Worm (Caenorhabditis elegans): ENCODE results near the gene nas-22.
A peak's percentile ranks its signal among the peaks of the same experiment; 100 is the strongest.
"Not testable (repeated sequence)": the region's sequence is repeated elsewhere in the genome, so short reads cannot be mapped to it uniquely, and the experiment has no call there.

Gene nas-22

DNA sequence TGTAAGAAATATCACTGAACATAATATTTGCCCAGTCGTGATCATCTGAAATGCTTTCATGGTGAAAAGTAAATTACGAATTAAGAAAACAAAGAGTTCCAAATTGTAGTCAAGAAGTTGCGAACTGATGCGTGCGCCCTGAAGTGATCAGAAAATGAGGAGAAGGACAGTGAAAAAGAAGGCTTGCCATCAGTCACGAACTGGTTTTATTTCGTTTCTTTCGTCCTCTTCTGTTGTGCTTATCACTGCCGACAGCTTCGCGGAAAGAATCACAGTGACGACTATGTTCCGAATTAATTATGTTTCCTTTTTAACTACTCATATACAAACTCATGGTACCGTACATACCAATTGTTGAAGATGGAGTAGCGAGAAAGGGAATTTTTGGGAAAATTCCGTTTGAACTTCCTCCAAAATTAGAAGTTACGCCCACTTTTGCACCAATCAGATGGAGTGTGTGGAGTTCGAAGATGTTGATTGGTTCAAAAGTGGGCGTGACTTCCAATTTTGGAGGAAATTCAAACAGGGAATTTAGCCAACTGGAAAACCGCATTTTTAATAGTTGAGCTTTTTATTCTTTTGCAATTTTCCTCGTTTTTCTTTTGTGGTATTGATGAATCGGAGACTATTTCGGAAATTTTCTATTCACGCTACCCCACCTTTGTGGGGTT is 28.7 kb downstream of the nas-22 start, which contains the start of gene C55A6.12:
Gene C55A6.12 (minus strand): TSS at position 51 of the 671 bp plus-strand sequence.
- TF ChIP-seq lin-54 (GFP tag; optimal IDR thresholded peaks at IDR 0.05) (peak; percentile 43), Y56A3A.18 (GFP tag; IDR thresholded peaks at IDR 0.05) (no peak), lin-40 (tag; optimal IDR thresholded peaks at IDR 0.05) (no peak), nfyb-1 (GFP tag; IDR thresholded peaks at IDR 0.05) (peak; percentile 99), lin-35 (GFP tag; optimal IDR thresholded peaks at IDR 0.05) (peak in 1 of 3 experiments; percentile 45), ceh-40 (GFP tag; IDR thresholded peaks at IDR 0.05) (no peak), nfya-2 (GFP tag; IDR thresholded peaks at IDR 0.05) (peak; percentile 98), chd-7 (tag; optimal IDR thresholded peaks at IDR 0.05) (no peak), ets-4 (GFP tag; optimal IDR thresholded peaks at IDR 0.05) (no peak), sdz-38 (tag; optimal IDR thresholded peaks at IDR 0.05) (no peak)

DNA sequence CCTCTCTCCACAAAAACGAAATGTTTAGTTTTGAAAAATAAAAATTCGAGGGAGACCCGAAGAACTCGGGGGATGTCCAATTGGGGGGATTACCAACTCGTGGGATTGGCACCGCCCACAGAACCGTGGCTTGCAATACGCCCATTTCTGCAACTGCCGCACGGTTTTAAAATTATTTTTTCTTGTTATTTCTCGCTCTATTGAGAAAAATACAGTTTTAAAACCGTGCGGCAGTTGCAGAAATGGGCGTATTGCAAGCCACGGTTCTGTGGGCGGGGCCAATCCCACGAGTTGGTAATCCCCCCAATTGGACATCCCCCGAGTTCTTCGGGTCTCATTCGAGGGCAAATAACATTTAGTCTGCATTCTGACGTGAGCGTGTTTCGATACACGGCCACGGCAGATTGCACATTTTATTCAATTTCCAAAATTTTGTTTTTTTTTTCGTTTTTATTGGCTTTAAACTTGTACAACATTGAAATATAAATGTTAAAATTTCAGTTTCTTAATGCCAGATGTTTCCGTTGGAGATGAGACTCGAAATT is 30.4 kb downstream of the nas-22 start, which contains the start of the genes C55A6.1 and C55A6.10:
Gene C55A6.1 (minus strand): TSS at position 116 of the 545 bp plus-strand sequence.
Gene C55A6.10 (plus strand): TSS at position 495 of the 545 bp plus-strand sequence.
- peak; percentile 74 for TF ChIP-seq ceh-91 (GFP tag; IDR thresholded peaks at IDR 0.05)
- peak; percentile 83 for TF ChIP-seq C06A6.2 (GFP tag; conservative IDR thresholded peaks at IDR 0.05)
- TF ChIP-seq aptf-2 (GFP tag; conservative IDR thresholded peaks at IDR 0.05) = 0 out of 2 replicates have a peak, but pooled peaks have one; percentile 25
- peak; percentile 64 for TF ChIP-seq ZK185.1 (tag; optimal IDR thresholded peaks at IDR 0.05; ENCODE audit: poor library complexity, severe bottlenecking)
- peak; percentile 24 for TF ChIP-seq rpc-1 (optimal IDR thresholded peaks at IDR 0.05)
- not testable (repeated sequence) for TF ChIP-seq rpc-1 (tag; optimal IDR thresholded peaks at IDR 0.05)
- TF ChIP-seq ztf-6 (GFP tag; IDR thresholded peaks at IDR 0.05) = 0 out of 2 replicates have a peak, but pooled peaks have one; percentile 17
- TF ChIP-seq Y67H2A.10 (GFP tag; conservative IDR thresholded peaks at IDR 0.05) = peak; percentile 71; the same call in 1 of the 2 replicates
- TF ChIP-seq Y53G8AR.9 (GFP tag; conservative IDR thresholded peaks at IDR 0.05) = peak; percentile 70; the same call in 1 of the 2 replicates
- TF ChIP-seq nhr-80 (tag; optimal IDR thresholded peaks at IDR 0.05) = peak; percentile 70
- peak; percentile 56 for TF ChIP-seq F23B12.7 (tag; optimal IDR thresholded peaks at IDR 0.05; ENCODE audit: insufficient read depth)
- peak; percentile 71 for TF ChIP-seq madf-6 (GFP tag; IDR thresholded peaks at IDR 0.05)
- TF ChIP-seq lin-35 (GFP tag; optimal IDR thresholded peaks at IDR 0.05) = peak in 1 of 3 experiments; percentile 66
- TF ChIP-seq attf-6 (GFP tag; IDR thresholded peaks at IDR 0.05) = peak; percentile 76
- peak; percentile 50; the same call in 1 of the 2 replicates for TF ChIP-seq bed-2 (GFP tag; IDR thresholded peaks at IDR 0.05)
- peak; percentile 38 for TF ChIP-seq hsf-1 (GFP tag; IDR thresholded peaks at IDR 0.05)
- peak; percentile 64 for TF ChIP-seq F33H1.4 (GFP tag; IDR thresholded peaks at IDR 0.05)
- TF ChIP-seq D2030.7 (GFP tag; IDR thresholded peaks at IDR 0.05) = peak; percentile 93
- peak; percentile 67; the same call in 1 of the 2 replicates for TF ChIP-seq let-526 (GFP tag; IDR thresholded peaks at IDR 0.05)
- peak; percentile 72 for TF ChIP-seq lin-54 (GFP tag; optimal IDR thresholded peaks at IDR 0.05)
- peak; percentile 42; the same call in 1 of the 2 replicates for TF ChIP-seq madf-8 (GFP tag; conservative IDR thresholded peaks at IDR 0.05)
- TF ChIP-seq F49E8.2 (tag; optimal IDR thresholded peaks at IDR 0.05; ENCODE audit: insufficient read depth) = peak; percentile 61
- TF ChIP-seq lin-26 (GFP tag; IDR thresholded peaks at IDR 0.05) = 0 out of 2 replicates have a peak, but pooled peaks have one; percentile 54
- TF ChIP-seq ceh-27 (GFP tag; optimal IDR thresholded peaks at IDR 0.05) = peak; percentile 72
- TF ChIP-seq ekl-4 (GFP tag; IDR thresholded peaks at IDR 0.05) = peak; percentile 90
- TF ChIP-seq ztf-28 (GFP tag; IDR thresholded peaks at IDR 0.05) = peak; percentile 82; the same call in 1 of the 2 replicates
- TF ChIP-seq unc-130 (GFP tag; optimal IDR thresholded peaks at IDR 0.05) = peak; percentile 59
- TF ChIP-seq athp-1 (tag; optimal IDR thresholded peaks at IDR 0.05) = peak; percentile 59
- peak; percentile 67 for TF ChIP-seq C17E4.6 (GFP tag; IDR thresholded peaks at IDR 0.05)
- TF ChIP-seq nhr-90 (tag; optimal IDR thresholded peaks at IDR 0.05) = peak; percentile 20
- peak; percentile 61 for TF ChIP-seq lsl-1 (GFP tag; optimal IDR thresholded peaks at IDR 0.05)
- TF ChIP-seq K12H6.12 (tag; optimal IDR thresholded peaks at IDR 0.05) = peak; percentile 50
- TF ChIP-seq snpc-3.4 (tag; optimal IDR thresholded peaks at IDR 0.05) = peak; percentile 69
- TF ChIP-seq B0336.3 (GFP tag; IDR thresholded peaks at IDR 0.05) = 0 out of 2 replicates have a peak, but pooled peaks have one; percentile 54
- TF ChIP-seq dox-1 (GFP tag; IDR thresholded peaks at IDR 0.05) = peak; percentile 93
- TF ChIP-seq sea-2 (GFP tag; IDR thresholded peaks at IDR 0.05) = 0 out of 2 replicates have a peak, but pooled peaks have one; percentile 27
